Worm (Caenorhabditis elegans) whole organism, mixed stage, embryonic: ENCODE results near the gene ZC262.4.
A peak's percentile ranks its signal among the peaks of the same experiment; 100 is the strongest.

Experiments used
- M03D4.4 ChIP-seq: sonication (generic microtip); optimal IDR thresholded peaks from 2 replicates; lab custom pipeline; 2017; ENCODE audit warnings: mild to moderate bottlenecking, missing genetic modification characterization, missing compliant biosample characterization
- bed-3 ChIP-seq: fragments of 200-800 bp; sonication (Bioruptor generic); optimal IDR thresholded peaks from 3 replicates; lab custom pipeline; 2018; ENCODE audit warnings: mild to moderate bottlenecking, missing genetic modification characterization, moderate library complexity, missing compliant biosample characterization
- blmp-1 ChIP-seq: fragments of 150-350 bp; optimal IDR thresholded peaks from 2 replicates; lab custom pipeline; 2014; ENCODE audit warnings: missing biosample characterization, missing genetic modification characterization
- ceh-39 ChIP-seq: fragments of 150-350 bp; optimal IDR thresholded peaks from 2 replicates; lab custom pipeline; 2014; ENCODE audit warnings: missing biosample characterization, missing genetic modification characterization
- ceh-43 ChIP-seq: fragments of 200-800 bp; sonication (Bioruptor generic); optimal IDR thresholded peaks from 2 replicates; lab custom pipeline; 2018; ENCODE audit warnings: mild to moderate bottlenecking, missing genetic modification characterization, moderate library complexity, missing compliant biosample characterization
- ceh-83 ChIP-seq: fragments of 200-800 bp; sonication (Bioruptor generic); optimal IDR thresholded peaks from 2 replicates; lab custom pipeline; 2018; ENCODE audit warnings: mild to moderate bottlenecking, missing genetic modification characterization, missing compliant biosample characterization
- ces-1 ChIP-seq: fragments of 150-350 bp; optimal IDR thresholded peaks from 2 replicates; lab custom pipeline; 2014; ENCODE audit warnings: missing biosample characterization, missing genetic modification reagents, missing genetic modification characterization
- cnd-1 ChIP-seq: fragments of 200-800 bp; sonication (Bioruptor generic); optimal IDR thresholded peaks from 2 replicates; lab custom pipeline; 2018; ENCODE audit warnings: mild to moderate bottlenecking, missing genetic modification characterization, missing compliant biosample characterization
- drap-1 ChIP-seq: fragments of 200-800 bp; sonication (Bioruptor generic); optimal IDR thresholded peaks from 3 replicates; lab custom pipeline; 2018; ENCODE audit warnings: mild to moderate bottlenecking, missing genetic modification characterization, missing compliant biosample characterization
- elt-1 ChIP-seq: sonication (generic microtip); optimal IDR thresholded peaks from 2 replicates; lab custom pipeline; 2017; ENCODE audit warnings: missing genetic modification characterization, mild to moderate bottlenecking, missing compliant biosample characterization, antibody characterized with exemption, moderate library complexity, borderline replicate concordance; ENCODE audit not compliant: insufficient read depth
- elt-3 ChIP-seq: fragments of 150-350 bp; optimal IDR thresholded peaks from 2 replicates; lab custom pipeline; 2014; ENCODE audit warnings: missing biosample characterization, missing genetic modification characterization
- flh-1 ChIP-seq: fragments of 200-800 bp; sonication (Bioruptor generic); optimal IDR thresholded peaks from 2 replicates; lab custom pipeline; 2018; ENCODE audit warnings: mild to moderate bottlenecking, missing genetic modification characterization, moderate library complexity, missing compliant biosample characterization
- ham-2 ChIP-seq: fragments of 200-800 bp; sonication (Bioruptor generic); optimal IDR thresholded peaks from 2 replicates; lab custom pipeline; 2018; ENCODE audit warnings: mild to moderate bottlenecking, missing genetic modification characterization, missing compliant biosample characterization
- hlh-1 ChIP-seq: fragments of 150-350 bp; optimal IDR thresholded peaks from 2 replicates; lab custom pipeline; 2014; ENCODE audit warnings: missing biosample characterization, missing genetic modification reagents, missing genetic modification characterization
- lin-13 ChIP-seq: fragments of 150-350 bp; optimal IDR thresholded peaks from 2 replicates; lab custom pipeline; 2014; ENCODE audit warnings: missing biosample characterization, missing genetic modification characterization
- lin-32 ChIP-seq: fragments of 200-800 bp; sonication (Bioruptor generic); optimal IDR thresholded peaks from 2 replicates; lab custom pipeline; 2018; ENCODE audit warnings: mild to moderate bottlenecking, missing genetic modification characterization, missing compliant biosample characterization
- lsy-2 ChIP-seq: fragments of 150-350 bp; optimal IDR thresholded peaks from 2 replicates; lab custom pipeline; 2014; ENCODE audit warnings: missing biosample characterization, missing genetic modification characterization
- mab-5 ChIP-seq: fragments of 150-350 bp; optimal IDR thresholded peaks from 2 replicates; lab custom pipeline; 2014; ENCODE audit warnings: missing biosample characterization, missing genetic modification characterization
- mep-1 ChIP-seq: fragments of 150-350 bp; optimal IDR thresholded peaks from 2 replicates; lab custom pipeline; 2017; ENCODE audit warnings: missing biosample characterization, missing genetic modification reagents, missing genetic modification characterization, inconsistent platforms
- mls-2 ChIP-seq: sonication (generic microtip); optimal IDR thresholded peaks from 2 replicates; lab custom pipeline; 2016; ENCODE audit warnings: mild to moderate bottlenecking, missing genetic modification characterization, moderate library complexity, missing compliant biosample characterization
- nhr-12 ChIP-seq: fragments of 150-350 bp; optimal IDR thresholded peaks from 2 replicates; lab custom pipeline; 2014; ENCODE audit warnings: missing biosample characterization, missing genetic modification characterization
- nhr-2 ChIP-seq: fragments of 150-350 bp; optimal IDR thresholded peaks from 2 replicates; lab custom pipeline; 2014; ENCODE audit warnings: missing biosample characterization, missing genetic modification characterization
- nhr-237 ChIP-seq: fragments of 150-350 bp; optimal IDR thresholded peaks from 2 replicates; lab custom pipeline; 2014; ENCODE audit warnings: missing biosample characterization, missing genetic modification characterization
- nhr-28 ChIP-seq: fragments of 150-350 bp; optimal IDR thresholded peaks from 2 replicates; lab custom pipeline; 2014; ENCODE audit warnings: missing biosample characterization, missing genetic modification characterization
- nhr-76 ChIP-seq: sonication (generic microtip); optimal IDR thresholded peaks from 2 replicates; lab custom pipeline; 2017; ENCODE audit warnings: missing biosample characterization, missing genetic modification characterization
- pha-4 ChIP-seq: fragments of 150-350 bp; optimal IDR thresholded peaks from 2 replicates; lab custom pipeline; 2018; ENCODE audit warnings: missing biosample characterization, missing genetic modification reagents, missing genetic modification characterization
- sem-2 ChIP-seq: fragments of 200-800 bp; sonication (Bioruptor generic); optimal IDR thresholded peaks from 2 replicates; lab custom pipeline; 2018; ENCODE audit warnings: mild to moderate bottlenecking, missing genetic modification characterization, missing compliant biosample characterization
- snpc-4 ChIP-seq: fragments of 150-350 bp; optimal IDR thresholded peaks from 2 replicates; lab custom pipeline; 2014; ENCODE audit warnings: missing biosample characterization, missing genetic modification characterization
- sptf-1 ChIP-seq: sonication (generic microtip); optimal IDR thresholded peaks from 2 replicates; lab custom pipeline; 2017; ENCODE audit warnings: mild to moderate bottlenecking, missing genetic modification characterization, moderate library complexity, missing compliant biosample characterization
- tbx-8 ChIP-seq: fragments of 200-800 bp; sonication (Bioruptor generic); optimal IDR thresholded peaks from 2 replicates; lab custom pipeline; 2018; ENCODE audit warnings: mild to moderate bottlenecking, missing genetic modification characterization, moderate library complexity, missing compliant biosample characterization
- unc-120 ChIP-seq: sonication (generic microtip); optimal IDR thresholded peaks from 2 replicates; lab custom pipeline; 2017; ENCODE audit warnings: missing genetic modification characterization, missing compliant biosample characterization; ENCODE audit not compliant: poor library complexity, severe bottlenecking
- unc-39 ChIP-seq: fragments of 150-350 bp; optimal IDR thresholded peaks from 2 replicates; lab custom pipeline; 2014; ENCODE audit warnings: missing biosample characterization, missing genetic modification characterization
- unc-62 ChIP-seq: fragments of 150-350 bp; optimal IDR thresholded peaks from 2 replicates; lab custom pipeline; 2014; ENCODE audit warnings: missing biosample characterization, missing genetic modification reagents, missing genetic modification characterization
- zip-8 ChIP-seq: fragments of 150-350 bp; optimal IDR thresholded peaks from 2 replicates; lab custom pipeline; 2014; ENCODE audit warnings: missing biosample characterization, missing genetic modification characterization
- ztf-11 ChIP-seq: fragments of 150-350 bp; optimal IDR thresholded peaks from 2 replicates; lab custom pipeline; 2014; ENCODE audit warnings: missing biosample characterization, missing genetic modification characterization

Gene ZC262.4

ce11 chrIII:8318488-8318887, 15.8 kb downstream of the ZC262.4 start, which contains the start of gene sas-4:
sas-4 (minus strand) TSS chrIII:8318588.
- TF ChIP-seq zip-8 (no peak), elt-1 (no peak), tbx-8 (GFP tag; lab: Kevin White, UChicago) (no peak), ceh-83 (GFP tag; lab: Kevin White, UChicago) (no peak), pha-4 (tag; lab: Kevin White, UChicago) (no peak), snpc-4 (tag; lab: Kevin White, UChicago) (no peak), nhr-2 (tag; lab: Kevin White, UChicago) (no peak), bed-3 (no peak)

ce11 chrIII:8312393-8312792, 21.9 kb downstream of the ZC262.4 start, which contains the start of gene F10E9.2:
F10E9.2 (plus strand) TSS chrIII:8312693.
- no peak for TF ChIP-seq blmp-1 (tag; lab: Kevin White, UChicago)
- TF ChIP-seq unc-120 = no peak
- no peak for TF ChIP-seq unc-39 (tag; lab: Kevin White, UChicago)
- no peak for TF ChIP-seq mep-1 (tag; lab: Kevin White, UChicago)
- no peak for TF ChIP-seq snpc-4 (tag; lab: Kevin White, UChicago)
- TF ChIP-seq sem-2 (GFP tag; lab: Kevin White, UChicago) = no peak
- TF ChIP-seq nhr-28 (tag; lab: Kevin White, UChicago) = no peak
- no peak for TF ChIP-seq lsy-2 (tag; lab: Kevin White, UChicago)
- TF ChIP-seq pha-4 (tag; lab: Kevin White, UChicago) = no peak

- no peak for TF ChIP-seq bed-3
- peak; percentile 49 for TF ChIP-seq mep-1 (tag; lab: Kevin White, UChicago)
- peak; percentile 93 for TF ChIP-seq lsy-2 (tag; lab: Kevin White, UChicago)
- peak; percentile 8 for TF ChIP-seq ces-1 (GFP tag; lab: Kevin White, UChicago)
- no peak for TF ChIP-seq tbx-8 (GFP tag; lab: Kevin White, UChicago)
- TF ChIP-seq hlh-1 (tag; lab: Kevin White, UChicago) = peak; percentile 39
- TF ChIP-seq nhr-28 (tag; lab: Kevin White, UChicago) = no peak
- TF ChIP-seq ceh-39 (tag; lab: Kevin White, UChicago) = peak; percentile 34
Observed at ce11 chrIII:8310239-8311057, 23.9 kb downstream of the ZC262.4 start, which contains the start of gene F10E9.3. F10E9.3 (plus strand) TSS chrIII:8311007.

ce11 chrIII:8308238-8308637, 26.1 kb downstream of the ZC262.4 start, which contains the start of gene F10E9.4:
F10E9.4 (plus strand) TSS chrIII:8308538.
- no peak for TF ChIP-seq mls-2 (tag; lab: Kevin White, UChicago)
- no peak for TF ChIP-seq blmp-1 (tag; lab: Kevin White, UChicago)
- no peak for TF ChIP-seq lin-13
- TF ChIP-seq sem-2 (GFP tag; lab: Kevin White, UChicago) = no peak
- no peak for TF ChIP-seq tbx-8 (GFP tag; lab: Kevin White, UChicago)
- TF ChIP-seq cnd-1 (tag; lab: Kevin White, UChicago) = no peak
- no peak for TF ChIP-seq nhr-12 (tag; lab: Kevin White, UChicago)
- no peak for TF ChIP-seq ces-1 (GFP tag; lab: Kevin White, UChicago)
- TF ChIP-seq elt-3 (tag; lab: Kevin White, UChicago) = no peak
- TF ChIP-seq nhr-2 (tag; lab: Kevin White, UChicago) = no peak
- TF ChIP-seq lin-32 (GFP tag; lab: Kevin White, UChicago) = no peak

ce11 chrIII:8307356-8307755, 27.0 kb downstream of the ZC262.4 start, which contains the start of the genes F10E9.7 and F10E9.5:
F10E9.7 (minus strand) TSS chrIII:8307441.
F10E9.5 (plus strand) TSS chrIII:8307592.
- TF ChIP-seq zip-8 (no peak), nhr-237 (peak; percentile 15), elt-1 (no peak), ztf-11 (tag; lab: Kevin White, UChicago) (no peak), ham-2 (GFP tag; lab: Kevin White, UChicago) (no peak), lsy-2 (tag; lab: Kevin White, UChicago) (peak; percentile 74), mls-2 (tag; lab: Kevin White, UChicago) (no peak), unc-39 (tag; lab: Kevin White, UChicago) (no peak), pha-4 (tag; lab: Kevin White, UChicago) (no peak), ceh-83 (GFP tag; lab: Kevin White, UChicago) (no peak), unc-120 (no peak), ceh-39 (tag; lab: Kevin White, UChicago) (peak; percentile 38), drap-1 (GFP tag; lab: Kevin White, UChicago) (no peak), tbx-8 (GFP tag; lab: Kevin White, UChicago) (no peak), snpc-4 (tag; lab: Kevin White, UChicago) (no peak), bed-3 (no peak), mep-1 (tag; lab: Kevin White, UChicago) (peak; percentile 61), blmp-1 (tag; lab: Kevin White, UChicago) (no peak), sptf-1 (tag; lab: Kevin White, UChicago) (peak; percentile 54), lin-13 (peak; percentile 30), elt-3 (tag; lab: Kevin White, UChicago) (no peak), nhr-28 (tag; lab: Kevin White, UChicago) (no peak), M03D4.4 (tag; lab: Kevin White, UChicago) (no peak), cnd-1 (tag; lab: Kevin White, UChicago) (no peak), sem-2 (GFP tag; lab: Kevin White, UChicago) (no peak), lin-32 (GFP tag; lab: Kevin White, UChicago) (no peak), hlh-1 (tag; lab: Kevin White, UChicago) (no peak), flh-1 (no peak), nhr-76 (tag; lab: Kevin White, UChicago) (no peak), nhr-12 (tag; lab: Kevin White, UChicago) (no peak), mab-5 (tag; lab: Kevin White, UChicago) (no peak), ceh-43 (GFP tag; lab: Kevin White, UChicago) (no peak), ces-1 (GFP tag; lab: Kevin White, UChicago) (peak; percentile 70), unc-62 (GFP tag; lab: Kevin White, UChicago) (no peak)
